Fruit fly (Drosophila melanogaster): ENCODE measurements around the gene CG42814.

DNA sequence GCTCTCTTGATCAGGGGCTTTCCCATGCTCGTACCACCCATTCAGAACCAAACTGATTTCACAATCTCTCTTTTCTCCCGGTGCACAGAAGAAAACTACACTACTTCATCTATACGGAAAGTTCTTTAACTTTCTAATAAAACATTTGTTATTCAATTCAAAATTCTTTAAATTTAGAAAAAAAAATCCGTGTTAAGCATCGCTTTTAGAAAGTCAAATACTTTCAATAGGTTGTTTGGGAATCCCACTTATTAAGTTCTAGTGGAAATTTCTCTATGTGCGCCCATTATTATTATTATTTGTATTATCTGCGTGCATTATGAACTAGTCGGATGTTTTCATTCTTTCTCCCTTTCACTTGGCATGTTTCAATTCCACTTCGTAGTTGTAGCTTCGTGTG, 36.2 kb downstream of the CG42814 start:
- no peak for TF ChIP-seq Snoo (tag; optimal IDR thresholded peaks at IDR 0.05)
- TF ChIP-seq Ets98B (GFP tag; IDR thresholded peaks at IDR 0.05), result peak; percentile 17; the same call in 1 of the 2 replicates
- peak; percentile 23 for TF ChIP-seq CG34367 (tag; optimal IDR thresholded peaks at IDR 0.05)
- no peak for TF ChIP-seq CG10348 (GFP tag; IDR thresholded peaks at IDR 0.05)

Data from whole organism, pupa.